Fruit fly (Drosophila melanogaster): Measurements from ENCODE around the gene CG44098.

CG44098 gene

DNA sequence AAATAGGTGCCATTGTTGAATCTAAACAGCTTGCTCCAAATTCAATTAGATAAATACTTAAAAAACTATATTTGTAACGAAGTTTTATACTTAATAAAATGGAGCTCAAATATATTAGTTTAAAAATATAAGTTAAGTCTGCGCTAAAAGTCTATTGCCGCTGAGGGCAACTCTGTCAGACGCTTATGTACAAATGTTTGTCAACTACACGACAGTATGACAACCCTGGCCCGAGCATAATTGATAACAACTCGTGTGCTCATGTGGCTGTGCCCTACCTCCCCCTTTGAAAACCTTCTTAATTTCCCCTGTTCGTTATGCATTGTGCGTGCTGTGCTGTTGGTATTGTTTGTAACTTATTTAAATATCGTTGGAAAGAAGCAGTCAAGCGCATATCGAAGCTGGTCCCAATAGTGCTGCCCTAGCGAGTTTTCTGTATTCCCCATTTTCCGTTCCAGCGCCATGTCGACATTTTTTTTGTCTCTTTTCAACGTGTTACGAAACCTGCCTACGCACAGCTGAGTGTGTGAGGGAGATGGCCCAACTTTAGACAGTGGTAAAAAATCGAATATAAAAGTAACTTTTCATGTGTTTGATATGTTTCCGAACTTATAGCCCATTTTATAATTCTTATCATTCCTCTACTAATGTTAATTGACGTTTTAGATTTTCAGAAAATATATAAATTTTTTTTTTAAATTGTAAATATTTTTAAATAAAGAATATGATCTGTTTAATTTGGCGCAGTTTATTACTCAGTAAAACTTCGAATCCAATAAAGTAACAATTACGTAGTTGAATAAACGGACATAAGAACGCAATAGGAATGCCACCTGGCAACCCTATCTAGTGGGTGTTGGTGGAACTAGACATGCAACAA lies 32.1 kb upstream of the CG44098 start (continued):
- no peak for TF ChIP-seq br (optimal IDR thresholded peaks at IDR 0.05)
- TF ChIP-seq hth (optimal IDR thresholded peaks at IDR 0.05) = no peak
- no peak for TF ChIP-seq CG4854 (GFP tag; optimal IDR thresholded peaks at IDR 0.05)
- peak; percentile 71 for TF ChIP-seq sens (GFP tag)
- TF ChIP-seq wdn (GFP tag; IDR thresholded peaks at IDR 0.05) = no peak
- peak; percentile 45; the same call in 1 of the 2 replicates for TF ChIP-seq Nf-YA (GFP tag; IDR thresholded peaks at IDR 0.05)
- TF ChIP-seq ken (GFP tag; IDR thresholded peaks at IDR 0.05) = no peak
- no peak for TF ChIP-seq pho (GFP tag; optimal IDR thresholded peaks at IDR 0.05)
- TF ChIP-seq aop (GFP tag; IDR thresholded peaks at IDR 0.05) = no peak
- no peak for TF ChIP-seq Scr (GFP tag; IDR thresholded peaks at IDR 0.05; ENCODE audit: partially characterized antibody)
- TF ChIP-seq p53 (GFP tag; optimal IDR thresholded peaks at IDR 0.05) = no peak
- TF ChIP-seq nerfin-1 (tag; optimal IDR thresholded peaks at IDR 0.05) = peak; percentile 41
- TF ChIP-seq dmrt11E (tag; optimal IDR thresholded peaks at IDR 0.05) = peak; percentile 74
- peak; percentile 77 for TF ChIP-seq Blimp-1 (GFP tag; optimal IDR thresholded peaks at IDR 0.05)
- peak; percentile 20 for TF ChIP-seq fd64A (GFP tag; optimal IDR thresholded peaks at IDR 0.05)
- no peak for TF ChIP-seq Six4 (GFP tag; optimal IDR thresholded peaks at IDR 0.05)
- TF ChIP-seq sr (GFP tag; IDR thresholded peaks at IDR 0.05) = peak; percentile 56; the same call in 2 of the 3 replicates
- no peak for TF ChIP-seq CG15479 (GFP tag; optimal IDR thresholded peaks at IDR 0.05)
- TF ChIP-seq Oaz (GFP tag; IDR thresholded peaks at IDR 0.05) = 0 out of 2 replicates have a peak, but pooled peaks have one; percentile 12
- TF ChIP-seq CG8359 (GFP tag; optimal IDR thresholded peaks at IDR 0.05; ENCODE audit: borderline replicate concordance) = peak; percentile 10
- TF ChIP-seq NC2β (GFP tag; optimal IDR thresholded peaks at IDR 0.05) = no peak
- peak; percentile 85 for TF ChIP-seq CG15269 (tag; optimal IDR thresholded peaks at IDR 0.05)
- no peak for TF ChIP-seq crc (GFP tag; optimal IDR thresholded peaks at IDR 0.05)
- TF ChIP-seq CG2120 (GFP tag; optimal IDR thresholded peaks at IDR 0.05) = peak; percentile 18
- no peak for TF ChIP-seq CG14860 (GFP tag; IDR thresholded peaks at IDR 0.05; ENCODE audit: partially characterized antibody)
- TF ChIP-seq Xrp1 (GFP tag; IDR thresholded peaks at IDR 0.05) = peak; percentile 75; the same call in 1 of the 2 replicates
- no peak for TF ChIP-seq CG12744 (GFP tag; optimal IDR thresholded peaks at IDR 0.05)
- TF ChIP-seq zfh2 (GFP tag; optimal IDR thresholded peaks at IDR 0.05) = no peak
- no peak for TF ChIP-seq her (GFP tag; optimal IDR thresholded peaks at IDR 0.05)
- TF ChIP-seq al (GFP tag; IDR thresholded peaks at IDR 0.05) = no peak; the same call in 1 of the 2 replicates
- TF ChIP-seq jing (GFP tag; optimal IDR thresholded peaks at IDR 0.05) = no peak
- TF ChIP-seq CG11093 (GFP tag; IDR thresholded peaks at IDR 0.05) = peak; percentile 40; the same call in 1 of the 3 replicates
- peak; percentile 29 for TF ChIP-seq ewg (GFP tag; optimal IDR thresholded peaks at IDR 0.05)
- TF ChIP-seq Dad (GFP tag; optimal IDR thresholded peaks at IDR 0.05) = no peak
- TF ChIP-seq H2.0 (GFP tag; IDR thresholded peaks at IDR 0.05) = peak; percentile 57
- 0 out of 3 replicates have a peak, but pooled peaks have one; percentile 32 for TF ChIP-seq gce (GFP tag; IDR thresholded peaks at IDR 0.05)
- peak; percentile 43 for TF ChIP-seq CG16815 (GFP tag; optimal IDR thresholded peaks at IDR 0.05)
- TF ChIP-seq CHES-1-like (GFP tag; optimal IDR thresholded peaks at IDR 0.05) = peak; percentile 20
- no peak for TF ChIP-seq nom (GFP tag; optimal IDR thresholded peaks at IDR 0.05)
- peak; percentile 40 for TF ChIP-seq CG15011 (GFP tag; optimal IDR thresholded peaks at IDR 0.05)
- TF ChIP-seq klu (GFP tag; IDR thresholded peaks at IDR 0.05) = peak; percentile 17; the same call in 1 of the 2 replicates
- peak; percentile 30; the same call in 1 of the 2 replicates for TF ChIP-seq chm (GFP tag; IDR thresholded peaks at IDR 0.05)
- TF ChIP-seq Bteb2 (GFP tag; optimal IDR thresholded peaks at IDR 0.05) = no peak
- TF ChIP-seq D19B (GFP tag; optimal IDR thresholded peaks at IDR 0.05) = peak; percentile 15
- TF ChIP-seq bowl (GFP tag; IDR thresholded peaks at IDR 0.05) = no peak
- no peak for TF ChIP-seq dimm (GFP tag; IDR thresholded peaks at IDR 0.05)
- peak; percentile 58 for TF ChIP-seq CG12104 (GFP tag; optimal IDR thresholded peaks at IDR 0.05)
- no peak for TF ChIP-seq cg (GFP tag; optimal IDR thresholded peaks at IDR 0.05)
- TF ChIP-seq shn (GFP tag; optimal IDR thresholded peaks at IDR 0.05) = no peak
- peak; percentile 66 for TF ChIP-seq CG17385 (GFP tag; optimal IDR thresholded peaks at IDR 0.05)
